Fruit fly (Drosophila melanogaster) whole organism, embryonic: Measurements from ENCODE around the gene CG10874.

Source experiments
- ATbp ChIP-seq: fragments of 200-800 bp; sonication (Bioruptor generic); optimal IDR thresholded peaks from 2 replicates; lab custom pipeline; 2017; ENCODE audit warnings: missing biosample characterization, mild to moderate bottlenecking, missing genetic modification characterization, missing genetic modification reagents
- Adf1 ChIP-seq: fragments of 200-800 bp; sonication (Bioruptor generic); IDR thresholded peaks from 2 replicates; pipeline ENCODE4 v1.3.6; 2022; ENCODE audit warnings: missing biosample characterization, missing genetic modification characterization
- CG10209 ChIP-seq: fragments of 200-800 bp; sonication (Bioruptor generic); optimal IDR thresholded peaks from 3 replicates; lab custom pipeline; 2017; ENCODE audit warnings: missing biosample characterization, mild to moderate bottlenecking, missing genetic modification characterization, missing genetic modification reagents
- CG10274 ChIP-seq: fragments of 200-800 bp; sonication (Bioruptor generic); optimal IDR thresholded peaks from 3 replicates; lab custom pipeline; 2017; ENCODE audit warnings: missing biosample characterization, mild to moderate bottlenecking, missing genetic modification characterization
- CG10366 ChIP-seq: fragments of 200-800 bp; sonication (Bioruptor generic); IDR thresholded peaks from 2 replicates; pipeline ENCODE4 v1.3.6; 2022; ENCODE audit warnings: missing biosample characterization, missing genetic modification characterization
- CG10959 ChIP-seq: fragments of 200-800 bp; sonication (Bioruptor generic); IDR thresholded peaks from 2 replicates; pipeline ENCODE4 v1.3.6; 2022; ENCODE audit warnings: missing biosample characterization, missing genetic modification characterization
- CG12071 ChIP-seq: fragments of 200-800 bp; sonication (Bioruptor generic); optimal IDR thresholded peaks from 3 replicates; lab custom pipeline; 2018; ENCODE audit warnings: missing biosample characterization, mild to moderate bottlenecking, missing genetic modification characterization
- CG12104 ChIP-seq: fragments of 200-800 bp; sonication (Bioruptor generic); optimal IDR thresholded peaks from 3 replicates; lab custom pipeline; 2016; ENCODE audit warnings: missing biosample characterization, missing genetic modification characterization
- CG13296 ChIP-seq: fragments of 200-800 bp; sonication (Bioruptor generic); optimal IDR thresholded peaks from 3 replicates; lab custom pipeline; 2018; ENCODE audit warnings: missing biosample characterization, mild to moderate bottlenecking, missing genetic modification characterization
- CG14710 ChIP-seq: fragments of 200-800 bp; sonication (Bioruptor generic); optimal IDR thresholded peaks from 3 replicates; lab custom pipeline; 2019; ENCODE audit warnings: missing biosample characterization, mild to moderate bottlenecking, missing genetic modification characterization, moderate library complexity
- CG15073 ChIP-seq: fragments of 200-800 bp; sonication (Bioruptor generic); optimal IDR thresholded peaks from 2 replicates; lab custom pipeline; 2016; ENCODE audit warnings: missing biosample characterization, missing genetic modification characterization
- CG16779 ChIP-seq: fragments of 200-800 bp; sonication (Bioruptor generic); IDR thresholded peaks from 2 replicates; pipeline ENCODE4 v1.3.6; 2022; ENCODE audit warnings: missing biosample characterization, missing genetic modification characterization
- CG17361 ChIP-seq: fragments of 200-800 bp; sonication (Bioruptor generic); IDR thresholded peaks from 3 replicates; pipeline ENCODE4 v1.3.6; 2022; ENCODE audit warnings: missing biosample characterization, missing genetic modification characterization
- CG17568 ChIP-seq: fragments of 200-800 bp; sonication (Bioruptor generic); optimal IDR thresholded peaks from 2 replicates; lab custom pipeline; 2018; ENCODE audit warnings: missing biosample characterization, mild to moderate bottlenecking, missing genetic modification characterization, moderate library complexity
- CG1832 ChIP-seq: fragments of 200-800 bp; sonication (Bioruptor generic); optimal IDR thresholded peaks from 2 replicates; lab custom pipeline; 2017; ENCODE audit warnings: missing biosample characterization, mild to moderate bottlenecking, missing genetic modification characterization, inconsistent platforms
- CG4328 ChIP-seq: fragments of 200-800 bp; sonication (Bioruptor generic); optimal IDR thresholded peaks from 3 replicates; lab custom pipeline; 2017; ENCODE audit warnings: missing biosample characterization, missing genetic modification reagents, missing genetic modification characterization
- CG4854 ChIP-seq: fragments of 200-800 bp; sonication (Bioruptor generic); optimal IDR thresholded peaks from 2 replicates; lab custom pipeline; 2016; ENCODE audit warnings: missing biosample characterization, missing genetic modification characterization, inconsistent platforms
- CG5953 ChIP-seq: fragments of 200-800 bp; sonication (Bioruptor generic); IDR thresholded peaks from 2 replicates; pipeline ENCODE4 v1.3.6; 2022; ENCODE audit warnings: missing biosample characterization, missing genetic modification characterization
- CG8281 ChIP-seq: fragments of 200-800 bp; sonication (Bioruptor generic); optimal IDR thresholded peaks from 2 replicates; lab custom pipeline; 2018; ENCODE audit warnings: missing biosample characterization, mild to moderate bottlenecking, missing genetic modification characterization, moderate library complexity
- CkIIα-i1 ChIP-seq: fragments of 200-800 bp; sonication (Bioruptor generic); IDR thresholded peaks from 2 replicates; pipeline ENCODE4 v1.3.6; 2022; ENCODE audit warnings: missing biosample characterization, missing genetic modification characterization
- Deaf1 ChIP-seq: fragments of 200-800 bp; optimal IDR thresholded peaks from 3 replicates; lab custom pipeline; 2019; ENCODE audit warnings: missing biosample characterization, mild to moderate bottlenecking, missing genetic modification characterization, moderate library complexity
- Dfd ChIP-seq, 2 experiments: fragments of >200 bp; optimal IDR thresholded peaks; 2 replicates each; lab custom pipeline; 2017; ENCODE audit warnings: missing biosample characterization in 2 of 2, missing genetic modification characterization in 2 of 2
- Dll ChIP-seq: fragments of 200-800 bp; sonication (Bioruptor generic); IDR thresholded peaks from 4 replicates; pipeline ENCODE4 v1.3.6; 2022; ENCODE audit warnings: missing biosample characterization, missing genetic modification characterization; ENCODE audit not compliant: partially characterized antibody
- Elba2 ChIP-seq: fragments of 200-800 bp; sonication (Bioruptor generic); optimal IDR thresholded peaks from 3 replicates; lab custom pipeline; 2016; ENCODE audit warnings: missing biosample characterization, missing genetic modification characterization
- Hey ChIP-seq: fragments of 200-800 bp; sonication (Bioruptor generic); optimal IDR thresholded peaks from 3 replicates; lab custom pipeline; 2018; ENCODE audit warnings: missing biosample characterization, mild to moderate bottlenecking, missing genetic modification characterization
- HmgZ ChIP-seq: fragments of 200-800 bp; sonication (Bioruptor generic); optimal IDR thresholded peaks from 2 replicates; lab custom pipeline; 2018; ENCODE audit warnings: missing biosample characterization, mild to moderate bottlenecking, missing genetic modification characterization
- Mes4 ChIP-seq: fragments of 200-800 bp; sonication (Bioruptor generic); optimal IDR thresholded peaks from 2 replicates; lab custom pipeline; 2016; ENCODE audit warnings: missing biosample characterization, missing genetic modification characterization
- Mrtf ChIP-seq: fragments of 200-800 bp; sonication (Bioruptor generic); IDR thresholded peaks from 3 replicates; pipeline ENCODE4 v1.3.6; 2022; ENCODE audit warnings: missing biosample characterization, missing genetic modification characterization
- Nf-YC ChIP-seq: fragments of 200-800 bp; optimal IDR thresholded peaks from 3 replicates; lab custom pipeline; 2019; ENCODE audit warnings: missing biosample characterization, mild to moderate bottlenecking, missing genetic modification characterization, moderate library complexity
- Poxn ChIP-seq: fragments of 200-800 bp; sonication (Bioruptor generic); IDR thresholded peaks from 2 replicates; pipeline ENCODE4 v1.3.6; 2022; ENCODE audit warnings: missing biosample characterization, missing genetic modification characterization
- Scr ChIP-seq: fragments of 200-800 bp; sonication (Bioruptor generic); IDR thresholded peaks from 2 replicates; pipeline ENCODE4 v1.3.6; 2022; ENCODE audit warnings: missing biosample characterization, missing genetic modification characterization; ENCODE audit not compliant: partially characterized antibody
- Sox102F ChIP-seq: fragments of 200-800 bp; sonication (Bioruptor generic); optimal IDR thresholded peaks from 2 replicates; lab custom pipeline; 2018; ENCODE audit warnings: missing biosample characterization, mild to moderate bottlenecking, missing genetic modification characterization, moderate library complexity
- Stat92E ChIP-seq, 3 experiments: fragments of >200 bp in 2 of 3; fragments of 200-800 bp in 1 of 3; sonication (Bioruptor generic) in 1 of 3; optimal IDR thresholded peaks; 2 replicates each; lab custom pipeline; 2017 to 2019; ENCODE audit warnings: missing biosample characterization in 3 of 3, missing genetic modification characterization in 3 of 3, mild to moderate bottlenecking in 1 of 3, moderate library complexity in 1 of 3
- Trl ChIP-seq, 3 experiments: fragments of >200 bp in 2 of 3; fragments of 200-800 bp in 1 of 3; sonication (Bioruptor generic) in 1 of 3; optimal IDR thresholded peaks; 2 replicates in 1 of 3; 3 replicates in 2 of 3; lab custom pipeline; 2016 to 2017; ENCODE audit warnings: missing biosample characterization in 1 of 3, missing genetic modification characterization in 1 of 3
- Xrp1 ChIP-seq: fragments of 200-800 bp; sonication (Bioruptor generic); IDR thresholded peaks from 2 replicates; pipeline ENCODE4 v1.3.6; 2022; ENCODE audit warnings: missing biosample characterization, missing genetic modification characterization
- ase ChIP-seq: fragments of 200-800 bp; sonication (Bioruptor generic); IDR thresholded peaks from 3 replicates; pipeline ENCODE4 v1.3.6; 2022; ENCODE audit warnings: missing biosample characterization, missing genetic modification characterization
- croc ChIP-seq: fragments of 200-800 bp; sonication (Bioruptor generic); conservative IDR thresholded peaks from 3 replicates; pipeline ENCODE4 v1.3.6; 2022; ENCODE audit warnings: missing biosample characterization, missing genetic modification characterization
- emc ChIP-seq: fragments of 200-800 bp; sonication (Bioruptor generic); optimal IDR thresholded peaks from 2 replicates; lab custom pipeline; 2016; ENCODE audit warnings: missing biosample characterization, missing genetic modification characterization
- ewg ChIP-seq: fragments of 200-800 bp; sonication (Bioruptor generic); optimal IDR thresholded peaks from 3 replicates; lab custom pipeline; 2017; ENCODE audit warnings: mild to moderate bottlenecking, missing biosample characterization, missing genetic modification reagents, missing genetic modification characterization
- fd102C ChIP-seq: fragments of 200-800 bp; sonication (Bioruptor generic); optimal IDR thresholded peaks from 2 replicates; lab custom pipeline; 2018; ENCODE audit warnings: missing biosample characterization, mild to moderate bottlenecking, missing genetic modification characterization, moderate library complexity
- gsb ChIP-seq: fragments of 200-800 bp; sonication (Bioruptor generic); IDR thresholded peaks from 2 replicates; pipeline ENCODE4 v1.3.6; 2022; ENCODE audit warnings: missing biosample characterization, missing genetic modification characterization
- hth ChIP-seq: fragments of >200 bp; optimal IDR thresholded peaks from 2 replicates; lab custom pipeline; 2017; ENCODE audit warnings: inconsistent platforms
- lbe ChIP-seq: fragments of 200-800 bp; sonication (Bioruptor generic); optimal IDR thresholded peaks from 2 replicates; lab custom pipeline; 2016; ENCODE audit warnings: missing biosample characterization, mild to moderate bottlenecking, missing genetic modification characterization
- org-1 ChIP-seq: fragments of 200-800 bp; sonication (Bioruptor generic); optimal IDR thresholded peaks from 2 replicates; lab custom pipeline; 2017; ENCODE audit warnings: missing biosample characterization, missing genetic modification characterization
- repo ChIP-seq: fragments of 200-800 bp; sonication (Bioruptor generic); optimal IDR thresholded peaks from 2 replicates; lab custom pipeline; 2016; ENCODE audit warnings: missing biosample characterization, missing genetic modification characterization
- sens ChIP-seq: fragments of 200-800 bp; sonication (Bioruptor generic); peaks from one replicate; lab custom pipeline; 2016; ENCODE audit warnings: missing biosample characterization, missing genetic modification characterization
- shn ChIP-seq: fragments of 200-800 bp; sonication (Bioruptor generic); optimal IDR thresholded peaks from 3 replicates; lab custom pipeline; 2016; ENCODE audit warnings: missing biosample characterization, missing genetic modification characterization
- sima ChIP-seq: fragments of 200-800 bp; sonication (Bioruptor generic); optimal IDR thresholded peaks from 2 replicates; lab custom pipeline; 2016; ENCODE audit warnings: missing biosample characterization, missing genetic modification characterization
- tx ChIP-seq: fragments of 200-800 bp; sonication (Bioruptor generic); optimal IDR thresholded peaks from 2 replicates; lab custom pipeline; 2016; ENCODE audit warnings: missing biosample characterization, missing genetic modification characterization
- zf30C ChIP-seq: fragments of 200-800 bp; sonication (Bioruptor generic); optimal IDR thresholded peaks from 3 replicates; lab custom pipeline; 2018; ENCODE audit warnings: missing biosample characterization, mild to moderate bottlenecking, missing genetic modification characterization

CG10874 gene

dm6 chr2L:2201107-2201561 is 8.9 kb upstream of the CG10874 start:
- no peak for TF ChIP-seq Scr (GFP tag; lab: Robert Waterston, UW)
- no peak for TF ChIP-seq Hey (tag; lab: Kevin White, UChicago)
- TF ChIP-seq Mrtf (GFP tag; lab: Robert Waterston, UW), result peak; percentile 48; the same call in 2 of the 3 replicates
- TF ChIP-seq CG14710 (tag; lab: Kevin White, UChicago), result peak; percentile 95
- TF ChIP-seq CG17568 (GFP tag; lab: Kevin White, UChicago), result peak; percentile 81
- peak in 1 of 3 experiments; percentile 95 for TF ChIP-seq Stat92E (GFP tag; optimal IDR thresholded peaks at IDR 0.05; lab: Kevin White, UChicago)
- no peak for TF ChIP-seq CG16779 (GFP tag; lab: Robert Waterston, UW)
- TF ChIP-seq Poxn (GFP tag; lab: Robert Waterston, UW), result no peak
- peak; percentile 47 for TF ChIP-seq CG4854 (GFP tag; lab: Kevin White, UChicago)
- peak; percentile 86 for TF ChIP-seq CG12104 (GFP tag; lab: Kevin White, UChicago)
- peak; percentile 27 for TF ChIP-seq lbe
- no peak; the same call in 2 of the 3 replicates for TF ChIP-seq CG17361 (GFP tag; lab: Robert Waterston, UW)
- TF ChIP-seq Adf1 (GFP tag; lab: Robert Waterston, UW), result no peak
- TF ChIP-seq repo (GFP tag; lab: Kevin White, UChicago), result peak; percentile 50
- peak; percentile 84 for TF ChIP-seq ewg (GFP tag; lab: Kevin White, UChicago)
- TF ChIP-seq CG1832 (GFP tag; lab: Kevin White, UChicago), result no peak
- TF ChIP-seq CG10274 (GFP tag; lab: Kevin White, UChicago), result peak; percentile 46
- no peak for TF ChIP-seq hth
- peak; percentile 22 for TF ChIP-seq CG15073
- no peak for TF ChIP-seq Deaf1 (tag; lab: Kevin White, UChicago)
- TF ChIP-seq CG5953, result 0 out of 2 replicates have a peak, but pooled peaks have one; percentile 39
- peak in 1 of 2 experiments; percentile 43 for TF ChIP-seq Trl (optimal IDR thresholded peaks at IDR 0.05; lab: Kevin White, UChicago)
- peak; percentile 69 for TF ChIP-seq Trl (GFP tag; optimal IDR thresholded peaks at IDR 0.05; lab: Kevin White, UChicago)
- no peak for TF ChIP-seq gsb (GFP tag; lab: Robert Waterston, UW)
- peak; percentile 75 for TF ChIP-seq Mes4
- TF ChIP-seq Sox102F, result peak; percentile 86
- TF ChIP-seq CG10959 (GFP tag; lab: Robert Waterston, UW), result peak; percentile 76
- peak; percentile 26 for TF ChIP-seq fd102C (GFP tag; lab: Kevin White, UChicago)
- TF ChIP-seq ase, result peak; percentile 66; the same call in 2 of the 3 replicates
- TF ChIP-seq zf30C (GFP tag; lab: Kevin White, UChicago), result peak; percentile 80
- TF ChIP-seq CG12071 (GFP tag; lab: Kevin White, UChicago), result peak; percentile 64
- TF ChIP-seq Dll, result no peak
- peak; percentile 21 for TF ChIP-seq Nf-YC (tag; lab: Kevin White, UChicago)
- TF ChIP-seq tx, result peak; percentile 17
- peak; percentile 60 for TF ChIP-seq CG10366
- peak; percentile 12 for TF ChIP-seq CG13296 (GFP tag; lab: Kevin White, UChicago)
- TF ChIP-seq sens, result peak; percentile 98
- TF ChIP-seq org-1 (GFP tag; lab: Kevin White, UChicago), result peak; percentile 76
- peak; percentile 79 for TF ChIP-seq croc (GFP tag; lab: Robert Waterston, UW)
- no peak for TF ChIP-seq Dfd (GFP tag; optimal IDR thresholded peaks at IDR 0.05; lab: Kevin White, UChicago)
- no peak for TF ChIP-seq CkIIα-i1 (GFP tag; lab: Robert Waterston, UW)
- peak; percentile 64 for TF ChIP-seq CG8281 (tag; lab: Kevin White, UChicago)
- TF ChIP-seq Xrp1 (GFP tag; lab: Robert Waterston, UW), result peak; percentile 87
- TF ChIP-seq sima (GFP tag; lab: Kevin White, UChicago), result no peak
- TF ChIP-seq Elba2 (GFP tag; lab: Kevin White, UChicago), result no peak
- TF ChIP-seq emc (GFP tag; lab: Kevin White, UChicago), result peak; percentile 8
- peak; percentile 61 for TF ChIP-seq CG4328 (GFP tag; lab: Kevin White, UChicago)
- no peak for TF ChIP-seq HmgZ
- TF ChIP-seq shn (GFP tag; lab: Kevin White, UChicago), result peak; percentile 73
- peak; percentile 91 for TF ChIP-seq ATbp (GFP tag; lab: Kevin White, UChicago)
- peak; percentile 84 for TF ChIP-seq CG10209 (GFP tag; lab: Kevin White, UChicago)
